Worm (Caenorhabditis elegans) whole organism, L4 larva: ENCODE measurements around the gene smk-1.

Experiments
- F44E2.7 ChIP-seq: fragments of 200-800 bp; sonication (Bioruptor generic); IDR thresholded peaks from 2 replicates; pipeline ENCODE4 v2.1.2; 2022; ENCODE audit warnings: missing genetic modification characterization, missing compliant biosample characterization
- aha-1 ChIP-seq: fragments of 150-350 bp; peaks from one replicate; lab custom pipeline; 2014; ENCODE audit warnings: missing biosample characterization, missing genetic modification characterization
- ama-1 ChIP-seq: fragments of 150-350 bp; optimal IDR thresholded peaks from 2 replicates; lab custom pipeline; 2014; ENCODE audit warnings: inconsistent platforms, mixed read lengths
- arid-1 ChIP-seq: fragments of 200-800 bp; sonication (Bioruptor generic); conservative IDR thresholded peaks from 2 replicates; pipeline ENCODE4 v1.3.6; 2022; ENCODE audit warnings: missing genetic modification reagents, missing genetic modification characterization, missing compliant biosample characterization
- ceh-32 ChIP-seq: sonication (generic microtip); optimal IDR thresholded peaks from 2 replicates; lab custom pipeline; 2016; ENCODE audit warnings: mild to moderate bottlenecking, missing genetic modification characterization, missing compliant biosample characterization; ENCODE audit not compliant: poor library complexity
- ces-1 ChIP-seq: fragments of 150-350 bp; sonication (generic microtip); optimal IDR thresholded peaks from 4 replicates; lab custom pipeline; 2014; ENCODE audit warnings: missing biosample characterization, missing genetic modification reagents, missing genetic modification characterization
- ctbp-1 ChIP-seq: fragments of 200-800 bp; sonication (Bioruptor generic); IDR thresholded peaks from 2 replicates; pipeline ENCODE4 v1.3.6; 2022; ENCODE audit warnings: missing genetic modification reagents, missing genetic modification characterization, missing compliant biosample characterization
- daf-16 ChIP-seq, 3 experiments: sonication (generic microtip); optimal IDR thresholded peaks; 2 replicates each; lab custom pipeline; 2016 to 2017; ENCODE audit warnings: missing genetic modification characterization in 3 of 3, missing genetic modification reagents in 3 of 3, mild to moderate bottlenecking in 2 of 3, missing compliant biosample characterization in 2 of 3, missing biosample characterization in 1 of 3, moderate library complexity in 1 of 3
- duxl-1 ChIP-seq: sonication (generic microtip); optimal IDR thresholded peaks from 2 replicates; lab custom pipeline; 2016; ENCODE audit warnings: mild to moderate bottlenecking, missing genetic modification characterization, moderate library complexity, missing compliant biosample characterization; ENCODE audit not compliant: poor library complexity
- dve-1 ChIP-seq: sonication (generic microtip); optimal IDR thresholded peaks from 2 replicates; lab custom pipeline; 2017; ENCODE audit warnings: antibody characterized with exemption, mild to moderate bottlenecking, missing genetic modification characterization, missing compliant biosample characterization; ENCODE audit not compliant: insufficient read depth
- egl-43 ChIP-seq: fragments of 200-800 bp; sonication (Bioruptor generic); IDR thresholded peaks from 2 replicates; pipeline ENCODE4 v1.3.6; 2022; ENCODE audit warnings: missing genetic modification reagents, missing genetic modification characterization, missing compliant biosample characterization
- hlh-11 ChIP-seq: fragments of 200-800 bp; sonication (Bioruptor generic); optimal IDR thresholded peaks from 2 replicates; lab custom pipeline; 2018; ENCODE audit warnings: mild to moderate bottlenecking, missing genetic modification characterization, missing compliant biosample characterization
- hlh-30 ChIP-seq: sonication (generic microtip); optimal IDR thresholded peaks from 2 replicates; lab custom pipeline; 2017; ENCODE audit warnings: antibody characterized with exemption, mild to moderate bottlenecking, missing genetic modification characterization, missing compliant biosample characterization; ENCODE audit not compliant: insufficient read depth
- jun-1 ChIP-seq: fragments of 150-350 bp; optimal IDR thresholded peaks from 2 replicates; lab custom pipeline; 2014; ENCODE audit warnings: missing biosample characterization, missing genetic modification reagents, missing genetic modification characterization
- lin-1 ChIP-seq: fragments of 200-800 bp; sonication (Bioruptor generic); IDR thresholded peaks from 2 replicates; pipeline ENCODE4 v1.3.6; 2022; ENCODE audit warnings: missing genetic modification reagents, missing genetic modification characterization, missing compliant biosample characterization
- lin-38 ChIP-seq: fragments of 200-800 bp; sonication (Bioruptor generic); IDR thresholded peaks from 2 replicates; pipeline ENCODE4 v1.3.6; 2022; ENCODE audit warnings: missing genetic modification reagents, missing genetic modification characterization, missing compliant biosample characterization
- lsy-2 ChIP-seq, 2 experiments: fragments of 150-350 bp in 1 of 2; sonication (generic microtip) in 1 of 2; optimal IDR thresholded peaks; 2 replicates each; lab custom pipeline; 2014 to 2017; ENCODE audit warnings: missing biosample characterization in 2 of 2, missing genetic modification characterization in 2 of 2
- mdl-1 ChIP-seq, 2 experiments: fragments of 150-350 bp in 1 of 2; sonication (generic microtip) in 1 of 2; optimal IDR thresholded peaks; 2 replicates each; lab custom pipeline; 2014 to 2017; ENCODE audit warnings: missing biosample characterization in 2 of 2, missing genetic modification characterization in 2 of 2
- mep-1 ChIP-seq: fragments of 150-350 bp; sonication (generic microtip); optimal IDR thresholded peaks from 3 replicates; lab custom pipeline; 2014; ENCODE audit warnings: missing biosample characterization, missing genetic modification characterization
- mes-2 ChIP-seq: sonication (generic microtip); optimal IDR thresholded peaks from 2 replicates; lab custom pipeline; 2016; ENCODE audit warnings: missing genotype, mild to moderate bottlenecking, missing genetic modification characterization, missing compliant biosample characterization; ENCODE audit not compliant: poor library complexity, severe bottlenecking
- mxl-3 ChIP-seq: fragments of 200-800 bp; sonication (Bioruptor generic); optimal IDR thresholded peaks from 2 replicates; lab custom pipeline; 2018; ENCODE audit warnings: mild to moderate bottlenecking, missing genetic modification characterization, missing compliant biosample characterization
- nhr-11 ChIP-seq: fragments of 150-350 bp; optimal IDR thresholded peaks from 2 replicates; lab custom pipeline; 2014; ENCODE audit warnings: missing biosample characterization, missing genetic modification characterization
- nhr-28 ChIP-seq: fragments of 150-350 bp; optimal IDR thresholded peaks from 2 replicates; lab custom pipeline; 2014; ENCODE audit warnings: missing biosample characterization, missing genetic modification characterization
- rbr-2 ChIP-seq: sonication (generic microtip); optimal IDR thresholded peaks from 2 replicates; lab custom pipeline; 2016; ENCODE audit warnings: missing genotype, missing genetic modification characterization, missing compliant biosample characterization
- saeg-2 ChIP-seq: fragments of 200-800 bp; sonication (Bioruptor generic); IDR thresholded peaks from 2 replicates; pipeline ENCODE4 v1.3.6; 2022; ENCODE audit warnings: missing genetic modification reagents, missing genetic modification characterization, missing compliant biosample characterization
- set-16 ChIP-seq: fragments of 200-800 bp; sonication (Bioruptor generic); IDR thresholded peaks from 2 replicates; pipeline ENCODE4 v1.3.6; 2022; ENCODE audit warnings: missing genetic modification reagents, missing genetic modification characterization, missing compliant biosample characterization
- snpc-1.2 ChIP-seq: fragments of 200-800 bp; sonication (Bioruptor generic); IDR thresholded peaks from 2 replicates; pipeline ENCODE4 v1.3.6; 2022; ENCODE audit warnings: missing genetic modification reagents, missing genetic modification characterization, missing compliant biosample characterization
- snpc-4 ChIP-seq: fragments of 150-350 bp; optimal IDR thresholded peaks from 2 replicates; lab custom pipeline; 2014; ENCODE audit warnings: missing biosample characterization, missing genetic modification characterization
- tra-1 ChIP-seq: fragments of 200-800 bp; sonication (Bioruptor generic); IDR thresholded peaks from 2 replicates; pipeline ENCODE4 v1.3.6; 2022; ENCODE audit warnings: missing genetic modification reagents, missing genetic modification characterization, missing compliant biosample characterization
- unc-62 ChIP-seq, 3 experiments: fragments of 150-350 bp in 1 of 3; sonication (generic microtip); optimal IDR thresholded peaks in 2 of 3; peaks in 1 of 3; 1 replicate in 1 of 3; 2 replicates in 2 of 3; lab custom pipeline; 2014 to 2017; ENCODE audit warnings: missing biosample characterization in 3 of 3, missing genetic modification characterization in 3 of 3, missing genetic modification reagents in 3 of 3, missing genotype in 1 of 3
- zfp-2 ChIP-seq: sonication (generic microtip); optimal IDR thresholded peaks from 2 replicates; lab custom pipeline; 2016; ENCODE audit warnings: mild to moderate bottlenecking, missing genetic modification characterization, missing compliant biosample characterization
- ztf-11 ChIP-seq: fragments of 150-350 bp; optimal IDR thresholded peaks from 2 replicates; lab custom pipeline; 2014; ENCODE audit warnings: missing biosample characterization, missing genetic modification characterization
- ztf-7 ChIP-seq: fragments of 150-350 bp; optimal IDR thresholded peaks from 2 replicates; lab custom pipeline; 2014; ENCODE audit warnings: missing biosample characterization, missing genetic modification characterization

smk-1 gene

ce11 chrV:8606099-8606696 is 1.4 kb upstream of the smk-1 start, which contains the start of gene vps-60 (continued):
- TF ChIP-seq ces-1 (GFP tag; lab: Kevin White, UChicago): peak; percentile 35
- 0 out of 2 replicates have a peak, but pooled peaks have one; percentile 42 for TF ChIP-seq saeg-2
- TF ChIP-seq ztf-7: peak; percentile 49
- no peak for TF ChIP-seq F44E2.7 (GFP tag; lab: Robert Waterston, UW)
- peak; percentile 50 for TF ChIP-seq ama-1 (lab: Kevin White, UChicago)
- TF ChIP-seq tra-1 (GFP tag; lab: Robert Waterston, UW): peak; percentile 95
- TF ChIP-seq duxl-1 (tag; lab: Kevin White, UChicago): no peak
- peak; percentile 90 for TF ChIP-seq jun-1 (tag; lab: Kevin White, UChicago)
- peak; percentile 85 for TF ChIP-seq arid-1 (GFP tag; lab: Robert Waterston, UW)

ce11 chrV:8608483-8608882 is 883 bp downstream of the smk-1 start:
- TF ChIP-seq ceh-32: no peak
- TF ChIP-seq aha-1 (tag; lab: Kevin White, UChicago): peak; percentile 72

ce11 chrV:8609776-8610529 is 2.4 kb downstream of the smk-1 start:
- TF ChIP-seq snpc-1.2 (GFP tag; lab: Robert Waterston, UW) (no peak), nhr-11 (tag; lab: Kevin White, UChicago) (no peak), ama-1 (lab: Kevin White, UChicago) (no peak), lsy-2 (tag; optimal IDR thresholded peaks at IDR 0.05; lab: Kevin White, UChicago) (no peak), lin-1 (GFP tag; lab: Robert Waterston, UW) (0 out of 2 replicates have a peak, but pooled peaks have one; percentile 21), lin-38 (GFP tag; lab: Robert Waterston, UW) (peak; percentile 15; the same call in 1 of the 2 replicates), ztf-11 (no peak), mep-1 (tag; lab: Kevin White, UChicago) (peak; percentile 30), nhr-28 (peak; percentile 33), dve-1 (no peak), mdl-1 (tag; optimal IDR thresholded peaks at IDR 0.05; lab: Kevin White, UChicago) (peak; percentile 10 to 60), snpc-4 (no peak), zfp-2 (tag; lab: Kevin White, UChicago) (no peak), rbr-2 (tag; lab: Kevin White, UChicago) (peak; percentile 22), hlh-11 (peak; percentile 59), ctbp-1 (0 out of 2 replicates have a peak, but pooled peaks have one; percentile 52), hlh-30 (tag; lab: Kevin White, UChicago) (peak; percentile 96), aha-1 (tag; lab: Kevin White, UChicago) (peak; percentile 93), daf-16 (GFP tag; optimal IDR thresholded peaks at IDR 0.05; lab: Kevin White, UChicago) (no peak), daf-16 (tag; optimal IDR thresholded peaks at IDR 0.05; lab: Kevin White, UChicago) (peak; percentile 15), mes-2 (tag; lab: Kevin White, UChicago) (peak; percentile 26), set-16 (GFP tag; lab: Robert Waterston, UW) (0 out of 2 replicates have a peak, but pooled peaks have one; percentile 12), egl-43 (GFP tag; lab: Robert Waterston, UW) (peak; percentile 24; the same call in 1 of the 2 replicates), ztf-7 (no peak), mxl-3 (peak; percentile 79), arid-1 (GFP tag; lab: Robert Waterston, UW) (no peak), unc-62 (GFP tag; optimal IDR thresholded peaks at IDR 0.05 in 1 of 2; lab: Kevin White, UChicago) (peak in 1 of 2 experiments; percentile 80), unc-62 (tag; optimal IDR thresholded peaks at IDR 0.05; lab: Kevin White, UChicago) (no peak), ces-1 (GFP tag; lab: Kevin White, UChicago) (no peak)
- TF ChIP-seq, all 104 proteins: peak for 16
